Fruit fly (Drosophila melanogaster): ENCODE results near the gene CoRest.

dm6 chrX:19577940-19578632 is 56.4 kb downstream of the CoRest start:
- TF ChIP-seq CG4318 (GFP tag; optimal IDR thresholded peaks at IDR 0.05) (no peak), esn (GFP tag; optimal IDR thresholded peaks at IDR 0.05) (peak; percentile 10), Ets21C (GFP tag; optimal IDR thresholded peaks at IDR 0.05) (no peak), lz (GFP tag; optimal IDR thresholded peaks at IDR 0.05) (no peak), CG32006 (GFP tag; optimal IDR thresholded peaks at IDR 0.05) (no peak), fd85E (GFP tag; optimal IDR thresholded peaks at IDR 0.05) (no peak), CG10669 (GFP tag; optimal IDR thresholded peaks at IDR 0.05) (no peak), CG11762 (GFP tag; optimal IDR thresholded peaks at IDR 0.05; ENCODE audit: insufficient read depth) (no peak), spab (GFP tag; optimal IDR thresholded peaks at IDR 0.05) (no peak)

Measured in whole organism, prepupa.